Fruit fly (Drosophila melanogaster): Measurements from ENCODE around the gene croc.
A peak's percentile ranks its signal among the peaks of the same experiment; 100 is the strongest.

The croc gene

DNA sequence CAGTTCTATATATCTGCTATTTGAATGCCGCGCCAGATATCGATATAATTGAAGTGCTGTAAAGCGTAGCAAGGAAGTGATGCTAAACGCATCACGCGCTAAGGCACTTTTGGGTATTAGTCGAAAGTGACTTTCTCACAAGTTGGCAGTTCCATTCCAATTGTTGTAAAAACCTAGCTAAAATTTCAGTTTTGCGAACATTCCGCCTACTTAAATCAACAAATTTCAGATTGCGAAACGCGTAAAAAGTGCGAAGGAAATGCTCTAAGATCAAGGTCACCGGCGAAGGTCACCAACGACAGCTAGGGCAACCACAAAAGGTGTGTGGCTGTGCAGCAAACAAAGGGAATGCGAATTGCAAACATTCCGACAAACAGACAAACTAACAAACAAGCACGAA is 30.6 kb downstream of the croc start, which contains the start of gene Syx7 (continued):
- no peak for TF ChIP-seq CG4360 (GFP tag; IDR thresholded peaks at IDR 0.05)
- TF ChIP-seq exex (tag; optimal IDR thresholded peaks at IDR 0.05) = no peak
- TF ChIP-seq CG17186 (GFP tag; optimal IDR thresholded peaks at IDR 0.05) = peak; percentile 52
- no peak for TF ChIP-seq CG18599 (GFP tag; optimal IDR thresholded peaks at IDR 0.05)
- TF ChIP-seq Taf1 (GFP tag; IDR thresholded peaks at IDR 0.05) = no peak
- TF ChIP-seq tx (GFP tag; optimal IDR thresholded peaks at IDR 0.05) = no peak
- TF ChIP-seq CG12769 (tag; optimal IDR thresholded peaks at IDR 0.05) = peak; percentile 53
- TF ChIP-seq Stat92E (GFP tag; optimal IDR thresholded peaks at IDR 0.05) = peak in 1 of 3 experiments; percentile 1
- no peak for TF ChIP-seq cas (GFP tag; IDR thresholded peaks at IDR 0.05)
- TF ChIP-seq CG34224 (GFP tag; IDR thresholded peaks at IDR 0.05; ENCODE audit: partially characterized antibody) = peak; percentile 62; the same call in 2 of the 3 replicates
- TF ChIP-seq CG6272 (GFP tag; IDR thresholded peaks at IDR 0.05) = no peak
- TF ChIP-seq CG17328 (GFP tag; IDR thresholded peaks at IDR 0.05) = no peak
- TF ChIP-seq wor (GFP tag; IDR thresholded peaks at IDR 0.05) = no peak
- no peak for TF ChIP-seq Hand (GFP tag; optimal IDR thresholded peaks at IDR 0.05)
- no peak for TF ChIP-seq CG15073 (GFP tag; optimal IDR thresholded peaks at IDR 0.05)
- TF ChIP-seq CG1233 (GFP tag; optimal IDR thresholded peaks at IDR 0.05) = no peak
- peak; percentile 33 for TF ChIP-seq Chrac-16 (GFP tag; optimal IDR thresholded peaks at IDR 0.05)
- TF ChIP-seq h (optimal IDR thresholded peaks at IDR 0.05) = no peak
- TF ChIP-seq lola (GFP tag; optimal IDR thresholded peaks at IDR 0.05) = no peak
- TF ChIP-seq Bgb (GFP tag; IDR thresholded peaks at IDR 0.05; ENCODE audit: partially characterized antibody) = peak; percentile 69
- peak; percentile 94 for TF ChIP-seq gfzf (GFP tag; optimal IDR thresholded peaks at IDR 0.05)
- TF ChIP-seq MTF-1 (GFP tag; optimal IDR thresholded peaks at IDR 0.05; ENCODE audit: borderline replicate concordance) = no peak
- TF ChIP-seq CG2202 (tag; optimal IDR thresholded peaks at IDR 0.05) = no peak
- TF ChIP-seq Gug (GFP tag; IDR thresholded peaks at IDR 0.05) = no peak
- no peak for TF ChIP-seq CG13775 (GFP tag; optimal IDR thresholded peaks at IDR 0.05)
- TF ChIP-seq tap (tag; optimal IDR thresholded peaks at IDR 0.05) = no peak
- TF ChIP-seq CG30020 (tag; optimal IDR thresholded peaks at IDR 0.05) = peak; percentile 2
- TF ChIP-seq CG10431 (GFP tag; optimal IDR thresholded peaks at IDR 0.05) = no peak
- no peak for TF ChIP-seq kah (GFP tag; optimal IDR thresholded peaks at IDR 0.05)
- no peak for TF ChIP-seq toy (GFP tag; IDR thresholded peaks at IDR 0.05)
- no peak for TF ChIP-seq Hmx (GFP tag; optimal IDR thresholded peaks at IDR 0.05)
- no peak for TF ChIP-seq Gsc (GFP tag; IDR thresholded peaks at IDR 0.05)
- no peak for TF ChIP-seq CG10543 (GFP tag; optimal IDR thresholded peaks at IDR 0.05)
- TF ChIP-seq CG14710 (tag; optimal IDR thresholded peaks at IDR 0.05) = peak; percentile 52
- TF ChIP-seq CG1832 (GFP tag; optimal IDR thresholded peaks at IDR 0.05) = no peak
- TF ChIP-seq CG6854 (GFP tag; optimal IDR thresholded peaks at IDR 0.05) = no peak
- no peak for TF ChIP-seq CG4424 (GFP tag; optimal IDR thresholded peaks at IDR 0.05)
- no peak for TF ChIP-seq CG31365 (tag; optimal IDR thresholded peaks at IDR 0.05)
- TF ChIP-seq hbn (GFP tag; IDR thresholded peaks at IDR 0.05; ENCODE audit: partially characterized antibody) = no peak
- no peak for TF ChIP-seq Hr78 (GFP tag; optimal IDR thresholded peaks at IDR 0.05)
- peak; percentile 29; the same call in 2 of the 3 replicates for TF ChIP-seq CG16813 (GFP tag; IDR thresholded peaks at IDR 0.05; ENCODE audit: partially characterized antibody)
- TF ChIP-seq p53 (GFP tag; optimal IDR thresholded peaks at IDR 0.05) = no peak
- no peak for TF ChIP-seq CG2875 (GFP tag; optimal IDR thresholded peaks at IDR 0.05)
- no peak for TF ChIP-seq CG5245 (GFP tag; optimal IDR thresholded peaks at IDR 0.05)
- TF ChIP-seq CG14965 (GFP tag; optimal IDR thresholded peaks at IDR 0.05; ENCODE audit: borderline replicate concordance) = no peak
- no peak for TF ChIP-seq ken (GFP tag; IDR thresholded peaks at IDR 0.05)
- TF ChIP-seq CG9797 (GFP tag; optimal IDR thresholded peaks at IDR 0.05) = peak; percentile 75
- TF ChIP-seq CG7357 (GFP tag; IDR thresholded peaks at IDR 0.05) = no peak
- peak; percentile 22 for TF ChIP-seq dm (GFP tag; optimal IDR thresholded peaks at IDR 0.05)
- no peak for TF ChIP-seq D19B (GFP tag; optimal IDR thresholded peaks at IDR 0.05)
